Worm (Caenorhabditis elegans): ENCODE measurements around the gene B0334.20.

B0334.20 gene

ce11 chrII:11535429-11535828 is 35.2 kb upstream of the B0334.20 start (continued):
- TF ChIP-seq unc-3 (GFP tag; conservative IDR thresholded peaks at IDR 0.05), result no peak
- TF ChIP-seq unc-3 (tag; optimal IDR thresholded peaks at IDR 0.05), result no peak
- TF ChIP-seq unc-42 (tag; optimal IDR thresholded peaks at IDR 0.05), result no peak
- no peak for TF ChIP-seq ztf-16 (tag; optimal IDR thresholded peaks at IDR 0.05)
- TF ChIP-seq pha-2 (tag; optimal IDR thresholded peaks at IDR 0.05), result no peak
- no peak for TF ChIP-seq hlh-6 (tag; optimal IDR thresholded peaks at IDR 0.05)
- TF ChIP-seq lin-11 (tag; optimal IDR thresholded peaks at IDR 0.05), result no peak
- no peak for TF ChIP-seq ahr-1 (tag; optimal IDR thresholded peaks at IDR 0.05)
- TF ChIP-seq nhr-11 (tag; optimal IDR thresholded peaks at IDR 0.05), result no peak
- no peak for TF ChIP-seq ceh-6 (GFP tag; optimal IDR thresholded peaks at IDR 0.05)
- TF ChIP-seq eyg-1 (tag; optimal IDR thresholded peaks at IDR 0.05), result no peak

ce11 chrII:11534429-11535099 is 34.3 kb upstream of the B0334.20 start, which contains the start of gene Y62F5A.12:
Gene Y62F5A.12, minus strand, starts transcription at chrII:11534479.
- TF ChIP-seq sox-2 (GFP tag; IDR thresholded peaks at IDR 0.05) (peak; percentile 35; the same call in 1 of the 2 replicates), T23F11.4 (GFP tag; optimal IDR thresholded peaks at IDR 0.05) (peak; percentile 8), ref-2 (tag; optimal IDR thresholded peaks at IDR 0.05) (peak; percentile 98), ceh-2 (tag; optimal IDR thresholded peaks at IDR 0.05) (peak; percentile 95), pqm-1 (tag; optimal IDR thresholded peaks at IDR 0.05) (peak; percentile 89), hlh-15 (tag; optimal IDR thresholded peaks at IDR 0.05) (peak; percentile 64), ztf-16 (tag; optimal IDR thresholded peaks at IDR 0.05) (peak; percentile 78), ceh-19 (GFP tag; optimal IDR thresholded peaks at IDR 0.05) (peak; percentile 81), fkh-6 (tag; optimal IDR thresholded peaks at IDR 0.05) (peak; percentile 57), zip-5 (tag; optimal IDR thresholded peaks at IDR 0.05) (peak; percentile 92), che-1 (tag; optimal IDR thresholded peaks at IDR 0.05) (peak; percentile 21), ceh-45 (GFP tag; IDR thresholded peaks at IDR 0.05) (peak; percentile 90), F13H6.1 (tag; optimal IDR thresholded peaks at IDR 0.05) (peak; percentile 96), pag-3 (tag; optimal IDR thresholded peaks at IDR 0.05; ENCODE audit: borderline replicate concordance) (peak; percentile 96), ceh-14 (tag; optimal IDR thresholded peaks at IDR 0.05) (peak; percentile 98), ceh-18 (tag; optimal IDR thresholded peaks at IDR 0.05) (peak; percentile 89), hlh-13 (GFP tag; optimal IDR thresholded peaks at IDR 0.05) (peak; percentile 72), fax-1 (tag; optimal IDR thresholded peaks at IDR 0.05) (peak; percentile 94), Y22D7AL.16 (tag; optimal IDR thresholded peaks at IDR 0.05) (peak; percentile 5), hlh-8 (tag; optimal IDR thresholded peaks at IDR 0.05) (peak; percentile 89), lin-11 (tag; optimal IDR thresholded peaks at IDR 0.05) (peak; percentile 22), ceh-48 (tag; optimal IDR thresholded peaks at IDR 0.05) (peak; percentile 35), tbx-7 (tag; optimal IDR thresholded peaks at IDR 0.05) (peak; percentile 92), ahr-1 (tag; optimal IDR thresholded peaks at IDR 0.05) (peak; percentile 78), pha-2 (tag; optimal IDR thresholded peaks at IDR 0.05) (peak; percentile 49), tbx-2 (tag; optimal IDR thresholded peaks at IDR 0.05) (peak; percentile 99), elt-2 (tag; optimal IDR thresholded peaks at IDR 0.05) (peak; percentile 79), syd-9 (tag; optimal IDR thresholded peaks at IDR 0.05) (peak; percentile 85), unc-42 (tag; optimal IDR thresholded peaks at IDR 0.05) (peak; percentile 88), gmeb-2 (tag; optimal IDR thresholded peaks at IDR 0.05) (peak; percentile 65), rnt-1 (tag; optimal IDR thresholded peaks at IDR 0.05) (peak; percentile 98), hlh-6 (tag; optimal IDR thresholded peaks at IDR 0.05) (peak; percentile 62), C38D4.7 (GFP tag; optimal IDR thresholded peaks at IDR 0.05) (peak; percentile 41), ceh-31 (tag; optimal IDR thresholded peaks at IDR 0.05) (peak; percentile 100), unc-3 (GFP tag; conservative IDR thresholded peaks at IDR 0.05) (peak; percentile 83), unc-3 (tag; optimal IDR thresholded peaks at IDR 0.05) (peak; percentile 66), ceh-34 (tag; optimal IDR thresholded peaks at IDR 0.05) (peak; percentile 95), elt-4 (tag; optimal IDR thresholded peaks at IDR 0.05) (peak; percentile 79), lim-6 (tag; optimal IDR thresholded peaks at IDR 0.05) (peak; percentile 98), madf-2 (tag; optimal IDR thresholded peaks at IDR 0.05) (peak; percentile 52), mec-3 (tag; optimal IDR thresholded peaks at IDR 0.05; ENCODE audit: borderline replicate concordance) (peak; percentile 97), unc-86 (tag; optimal IDR thresholded peaks at IDR 0.05) (peak; percentile 79), K02D7.2 (tag; optimal IDR thresholded peaks at IDR 0.05) (peak; percentile 18), ttx-3 (tag; optimal IDR thresholded peaks at IDR 0.05) (peak; percentile 30), nfya-1 (tag; optimal IDR thresholded peaks at IDR 0.05) (peak; percentile 35), dmd-4 (tag; optimal IDR thresholded peaks at IDR 0.05; ENCODE audit: borderline replicate concordance) (peak; percentile 94)
